Fruit fly (Drosophila melanogaster) whole organism, embryonic: ENCODE results near the gene Cyp303a1.

Source experiments
- C15 ChIP-seq: fragments of 200-800 bp; sonication (Bioruptor generic); IDR thresholded peaks from 3 replicates; pipeline ENCODE4 v1.3.6; 2022; ENCODE audit warnings: missing biosample characterization, missing genetic modification characterization
- CG10209 ChIP-seq: fragments of 200-800 bp; sonication (Bioruptor generic); optimal IDR thresholded peaks from 3 replicates; lab custom pipeline; 2017; ENCODE audit warnings: missing biosample characterization, mild to moderate bottlenecking, missing genetic modification characterization, missing genetic modification reagents
- CG10267 ChIP-seq: fragments of 200-800 bp; sonication (Bioruptor generic); optimal IDR thresholded peaks from 2 replicates; lab custom pipeline; 2018; ENCODE audit warnings: missing biosample characterization, mild to moderate bottlenecking, missing genetic modification characterization, moderate library complexity
- CG11093 ChIP-seq: fragments of 200-800 bp; sonication (Bioruptor generic); IDR thresholded peaks from 3 replicates; pipeline ENCODE4 v1.3.6; 2022; ENCODE audit warnings: missing biosample characterization, missing genetic modification characterization
- CG13775 ChIP-seq: fragments of 200-800 bp; sonication (Bioruptor generic); optimal IDR thresholded peaks from 3 replicates; lab custom pipeline; 2017; ENCODE audit warnings: missing biosample characterization, mild to moderate bottlenecking, missing genetic modification characterization
- CG14050 ChIP-seq: fragments of 200-800 bp; sonication (Bioruptor generic); IDR thresholded peaks from 3 replicates; pipeline ENCODE4 v1.3.6; 2022; ENCODE audit warnings: missing biosample characterization, missing genetic modification characterization
- CG14860 ChIP-seq: fragments of 200-800 bp; sonication (Bioruptor generic); IDR thresholded peaks from 3 replicates; pipeline ENCODE4 v1.3.6; 2022; ENCODE audit warnings: missing biosample characterization, missing genetic modification characterization; ENCODE audit not compliant: partially characterized antibody
- CG14965 ChIP-seq: fragments of 200-800 bp; sonication (Bioruptor generic); optimal IDR thresholded peaks from 2 replicates; lab custom pipeline; 2016; ENCODE audit warnings: missing biosample characterization, missing genetic modification characterization, borderline replicate concordance
- CG15011 ChIP-seq: fragments of 200-800 bp; sonication (Bioruptor generic); optimal IDR thresholded peaks from 3 replicates; lab custom pipeline; 2018; ENCODE audit warnings: missing biosample characterization, mild to moderate bottlenecking, missing genetic modification characterization
- CG15696 ChIP-seq: fragments of 200-800 bp; sonication (Bioruptor generic); optimal IDR thresholded peaks from 2 replicates; lab custom pipeline; 2019; ENCODE audit warnings: missing biosample characterization, mild to moderate bottlenecking, missing genetic modification characterization, moderate library complexity
- CG2116 ChIP-seq: fragments of 200-800 bp; sonication (Bioruptor generic); optimal IDR thresholded peaks from 3 replicates; lab custom pipeline; 2018; ENCODE audit warnings: missing biosample characterization, mild to moderate bottlenecking, missing genetic modification characterization
- CG2875 ChIP-seq: fragments of 200-800 bp; sonication (Bioruptor generic); optimal IDR thresholded peaks from 2 replicates; lab custom pipeline; 2017; ENCODE audit warnings: missing biosample characterization, mild to moderate bottlenecking, missing genetic modification characterization, missing genetic modification reagents
- CG3065 ChIP-seq: fragments of 200-800 bp; sonication (Bioruptor generic); optimal IDR thresholded peaks from 2 replicates; lab custom pipeline; 2016; ENCODE audit warnings: missing biosample characterization, missing genetic modification characterization
- CG3407 ChIP-seq: fragments of 200-800 bp; sonication (Bioruptor generic); optimal IDR thresholded peaks from 2 replicates; lab custom pipeline; 2018; ENCODE audit warnings: missing biosample characterization, mild to moderate bottlenecking, missing genetic modification characterization
- CG5245 ChIP-seq: fragments of 200-800 bp; sonication (Bioruptor generic); optimal IDR thresholded peaks from 3 replicates; lab custom pipeline; 2016; ENCODE audit warnings: missing biosample characterization, missing genetic modification characterization
- CG6683 ChIP-seq: fragments of 200-800 bp; sonication (Bioruptor generic); optimal IDR thresholded peaks from 2 replicates; lab custom pipeline; 2017; ENCODE audit warnings: missing biosample characterization, mild to moderate bottlenecking, missing genetic modification characterization, missing genetic modification reagents
- CG7372 ChIP-seq: fragments of 200-800 bp; sonication (Bioruptor generic); IDR thresholded peaks from 2 replicates; pipeline ENCODE4 v1.3.6; 2022; ENCODE audit warnings: missing biosample characterization, missing genetic modification characterization
- CG8359 ChIP-seq: fragments of 200-800 bp; sonication (Bioruptor generic); optimal IDR thresholded peaks from 2 replicates; lab custom pipeline; 2017; ENCODE audit warnings: missing biosample characterization, mild to moderate bottlenecking, missing genetic modification characterization, borderline replicate concordance
- Dad ChIP-seq: fragments of 200-800 bp; sonication (Bioruptor generic); optimal IDR thresholded peaks from 3 replicates; lab custom pipeline; 2016; ENCODE audit warnings: missing biosample characterization, missing genetic modification characterization
- Dek ChIP-seq: fragments of 200-800 bp; sonication (Bioruptor generic); optimal IDR thresholded peaks from 3 replicates; lab custom pipeline; 2019; ENCODE audit warnings: missing biosample characterization, mild to moderate bottlenecking, missing genetic modification characterization, moderate library complexity
- Fer1 ChIP-seq: fragments of 200-800 bp; sonication (Bioruptor generic); optimal IDR thresholded peaks from 2 replicates; lab custom pipeline; 2017; ENCODE audit warnings: missing biosample characterization, mild to moderate bottlenecking, missing genetic modification characterization
- Fer3 ChIP-seq: fragments of 200-800 bp; sonication (Bioruptor generic); optimal IDR thresholded peaks from 2 replicates; lab custom pipeline; 2018; ENCODE audit warnings: missing biosample characterization, mild to moderate bottlenecking, missing genetic modification characterization, moderate library complexity
- Gsc ChIP-seq: fragments of 200-800 bp; sonication (Bioruptor generic); IDR thresholded peaks from 2 replicates; pipeline ENCODE4 v1.3.6; 2022; ENCODE audit warnings: missing biosample characterization, missing genetic modification characterization
- Kr ChIP-seq: fragments of 200-800 bp; sonication (Bioruptor generic); optimal IDR thresholded peaks from 2 replicates; lab custom pipeline; 2017; ENCODE audit warnings: missing biosample characterization, mild to moderate bottlenecking, missing genetic modification characterization
- Lhr ChIP-seq: fragments of 200-800 bp; sonication (Bioruptor generic); optimal IDR thresholded peaks from 3 replicates; lab custom pipeline; 2017; ENCODE audit warnings: mild to moderate bottlenecking, missing biosample characterization, missing genetic modification reagents, missing genetic modification characterization
- Lpt ChIP-seq: fragments of >200 bp; optimal IDR thresholded peaks from 2 replicates; lab custom pipeline; 2018; ENCODE audit warnings: missing biosample characterization, missing genetic modification characterization
- Med ChIP-seq: fragments of 200-800 bp; sonication (Bioruptor generic); peaks from one replicate; lab custom pipeline; 2016; ENCODE audit warnings: missing biosample characterization, missing genetic modification characterization, mild to moderate bottlenecking, inconsistent platforms, moderate library complexity
- Myb ChIP-seq: fragments of 200-800 bp; sonication (Bioruptor generic); optimal IDR thresholded peaks from 2 replicates; lab custom pipeline; 2016; ENCODE audit warnings: missing biosample characterization, missing genetic modification characterization
- Opbp ChIP-seq: fragments of 200-800 bp; sonication (Bioruptor generic); IDR thresholded peaks from 3 replicates; pipeline ENCODE4 v1.3.6; 2022; ENCODE audit warnings: missing biosample characterization, missing genetic modification characterization; ENCODE audit not compliant: partially characterized antibody
- Trl ChIP-seq, 3 experiments: fragments of >200 bp in 2 of 3; fragments of 200-800 bp in 1 of 3; sonication (Bioruptor generic) in 1 of 3; optimal IDR thresholded peaks; 2 replicates in 1 of 3; 3 replicates in 2 of 3; lab custom pipeline; 2016 to 2017; ENCODE audit warnings: missing biosample characterization in 1 of 3, missing genetic modification characterization in 1 of 3
- YL-1 ChIP-seq: fragments of 200-800 bp; sonication (Bioruptor generic); optimal IDR thresholded peaks from 3 replicates; lab custom pipeline; 2017; ENCODE audit warnings: missing biosample characterization, mild to moderate bottlenecking, missing genetic modification characterization
- ac ChIP-seq: fragments of 200-800 bp; sonication (Bioruptor generic); optimal IDR thresholded peaks from 3 replicates; lab custom pipeline; 2017; ENCODE audit warnings: missing biosample characterization, mild to moderate bottlenecking, missing genetic modification characterization
- bsh ChIP-seq, 2 experiments: fragments of 200-800 bp; sonication (Bioruptor generic); optimal IDR thresholded peaks; 2 replicates each; lab custom pipeline; 2017 to 2018; ENCODE audit warnings: mild to moderate bottlenecking in 2 of 2, missing biosample characterization in 2 of 2, missing genetic modification characterization in 2 of 2, moderate library complexity in 1 of 2
- danr ChIP-seq: fragments of 200-800 bp; sonication (Bioruptor generic); IDR thresholded peaks from 2 replicates; pipeline ENCODE4 v1.3.6; 2022; ENCODE audit warnings: missing biosample characterization, missing genetic modification characterization
- fd96Cb ChIP-seq: fragments of 200-800 bp; sonication (Bioruptor generic); optimal IDR thresholded peaks from 2 replicates; lab custom pipeline; 2018; ENCODE audit warnings: missing biosample characterization, mild to moderate bottlenecking, missing genetic modification characterization, moderate library complexity
- gsb-n ChIP-seq: fragments of 200-800 bp; sonication (Bioruptor generic); optimal IDR thresholded peaks from 3 replicates; lab custom pipeline; 2018; ENCODE audit warnings: missing biosample characterization, mild to moderate bottlenecking, missing genetic modification characterization
- hb ChIP-seq: fragments of 200-800 bp; sonication (Bioruptor generic); IDR thresholded peaks from 3 replicates; pipeline ENCODE4 v1.3.6; 2022; ENCODE audit warnings: missing biosample characterization, missing genetic modification characterization; ENCODE audit not compliant: partially characterized antibody
- her ChIP-seq: fragments of 200-800 bp; sonication (Bioruptor generic); optimal IDR thresholded peaks from 2 replicates; lab custom pipeline; 2016; ENCODE audit warnings: missing biosample characterization, missing genetic modification characterization
- kay ChIP-seq: fragments of 200-800 bp; sonication (Bioruptor generic); optimal IDR thresholded peaks from 2 replicates; lab custom pipeline; 2016; ENCODE audit warnings: missing biosample characterization, missing genetic modification characterization
- lbe ChIP-seq: fragments of 200-800 bp; sonication (Bioruptor generic); optimal IDR thresholded peaks from 2 replicates; lab custom pipeline; 2016; ENCODE audit warnings: missing biosample characterization, mild to moderate bottlenecking, missing genetic modification characterization
- luna ChIP-seq: fragments of 200-800 bp; sonication (Bioruptor generic); optimal IDR thresholded peaks from 2 replicates; lab custom pipeline; 2016; ENCODE audit warnings: missing biosample characterization, missing genetic modification characterization
- odd ChIP-seq: fragments of 200-800 bp; sonication (Bioruptor generic); optimal IDR thresholded peaks from 2 replicates; lab custom pipeline; 2017; ENCODE audit warnings: missing biosample characterization, mild to moderate bottlenecking, missing genetic modification characterization
- prd ChIP-seq, 3 experiments: fragments of >200 bp in 2 of 3; fragments of 200-800 bp in 1 of 3; sonication (Bioruptor generic) in 1 of 3; optimal IDR thresholded peaks in 2 of 3; IDR thresholded peaks in 1 of 3; 2 replicates in 2 of 3; 3 replicates in 1 of 3; pipeline versions ENCODE4 v1.3.6 to Lab custom; 2017 to 2022; ENCODE audit warnings: missing biosample characterization in 1 of 3, missing genetic modification characterization in 1 of 3
- salm ChIP-seq: fragments of 200-800 bp; sonication (Bioruptor generic); optimal IDR thresholded peaks from 2 replicates; lab custom pipeline; 2018; ENCODE audit warnings: missing biosample characterization, mild to moderate bottlenecking, missing genetic modification characterization
- trem ChIP-seq: fragments of 200-800 bp; optimal IDR thresholded peaks from 3 replicates; lab custom pipeline; 2019; ENCODE audit warnings: missing biosample characterization, mild to moderate bottlenecking, missing genetic modification characterization, moderate library complexity
- unpg ChIP-seq: fragments of 200-800 bp; sonication (Bioruptor generic); optimal IDR thresholded peaks from 3 replicates; lab custom pipeline; 2018; ENCODE audit warnings: missing biosample characterization, mild to moderate bottlenecking, missing genetic modification characterization, moderate library complexity
- vnd ChIP-seq: fragments of 200-800 bp; sonication (Bioruptor generic); IDR thresholded peaks from 3 replicates; pipeline ENCODE4 v1.3.6; 2022; ENCODE audit warnings: missing biosample characterization, missing genetic modification characterization; ENCODE audit not compliant: partially characterized antibody

Gene Cyp303a1

DNA sequence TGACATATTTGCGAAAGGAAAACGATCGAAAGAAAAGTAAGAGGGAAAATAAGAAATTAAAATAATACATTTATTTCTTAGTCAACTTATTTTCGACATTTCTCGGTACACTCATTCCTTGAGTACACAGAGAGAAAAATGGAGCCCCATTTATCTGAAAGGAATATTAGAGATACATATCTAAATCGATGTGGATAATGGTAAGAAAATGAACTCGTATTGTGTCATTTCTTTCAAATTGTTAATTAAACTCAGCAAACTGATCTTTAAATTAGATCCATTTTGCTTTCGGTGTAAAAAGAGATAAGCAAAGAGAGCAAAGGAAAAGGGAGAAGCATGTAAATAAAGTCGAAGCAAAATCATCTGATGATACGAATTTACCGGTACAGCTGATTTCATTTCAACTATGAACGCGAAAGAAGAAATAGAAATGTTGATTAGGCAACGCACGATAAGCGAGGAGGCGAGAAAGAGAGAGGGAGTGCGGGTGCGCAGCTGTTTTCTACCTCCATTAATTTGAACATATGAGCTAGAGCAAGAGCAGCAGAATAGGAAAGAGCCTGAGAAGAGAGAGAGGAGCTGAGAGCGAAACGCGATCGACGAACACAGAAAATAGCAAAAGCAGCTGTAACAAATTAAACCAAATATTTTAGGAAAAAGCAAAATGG, 8.2 kb upstream of the Cyp303a1 start (continued):
- TF ChIP-seq CG10209 (GFP tag; lab: Kevin White, UChicago) (peak; percentile 82), Kr (peak; percentile 15), fd96Cb (tag; lab: Kevin White, UChicago) (peak; percentile 94), Fer3 (tag; lab: Kevin White, UChicago) (peak; percentile 92), CG2116 (GFP tag; lab: Kevin White, UChicago) (peak; percentile 36), danr (no peak), lbe (GFP tag; lab: Kevin White, UChicago) (peak; percentile 78), Dek (tag; lab: Kevin White, UChicago) (peak; percentile 89), vnd (GFP tag; lab: Robert Waterston, UW) (no peak), Trl (optimal IDR thresholded peaks at IDR 0.05; lab: Kevin White, UChicago) (peak; percentile 68 to 87), Trl (GFP tag; optimal IDR thresholded peaks at IDR 0.05; lab: Kevin White, UChicago) (peak; percentile 65), Lpt (GFP tag; lab: Kevin White, UChicago) (no peak), CG3065 (peak; percentile 76), CG2875 (GFP tag; lab: Kevin White, UChicago) (peak; percentile 81), her (GFP tag; lab: Kevin White, UChicago) (peak; percentile 87), CG14860 (GFP tag; lab: Robert Waterston, UW) (no peak), CG14965 (GFP tag; lab: Kevin White, UChicago) (peak; percentile 41), odd (GFP tag; lab: Kevin White, UChicago) (peak; percentile 24), Fer1 (GFP tag; lab: Kevin White, UChicago) (peak; percentile 79), CG8359 (peak; percentile 78), CG7372 (GFP tag; lab: Robert Waterston, UW) (no peak), CG13775 (GFP tag; lab: Kevin White, UChicago) (peak; percentile 78), prd (optimal IDR thresholded peaks at IDR 0.05; lab: Kevin White, UChicago) (no peak), prd (GFP tag; IDR thresholded peaks at IDR 0.05; lab: Robert Waterston, UW) (no peak), Med (GFP tag; lab: Kevin White, UChicago) (peak; percentile 98), Lhr (GFP tag; lab: Kevin White, UChicago) (peak; percentile 62), luna (GFP tag; lab: Kevin White, UChicago) (peak; percentile 79), hb (no peak), CG10267 (peak; percentile 79), Myb (GFP tag; lab: Kevin White, UChicago) (peak; percentile 68), gsb-n (tag; lab: Kevin White, UChicago) (peak; percentile 80), CG14050 (no peak), salm (tag; lab: Kevin White, UChicago) (peak; percentile 82), Gsc (no peak), unpg (GFP tag; lab: Kevin White, UChicago) (peak; percentile 94), CG11093 (GFP tag; lab: Robert Waterston, UW) (peak; percentile 80), bsh (GFP tag; optimal IDR thresholded peaks at IDR 0.05; lab: Kevin White, UChicago) (peak; percentile 2 to 92), YL-1 (GFP tag; lab: Kevin White, UChicago) (no peak), Dad (GFP tag; lab: Kevin White, UChicago) (peak; percentile 71), ac (peak; percentile 5), CG5245 (peak; percentile 78), CG3407 (GFP tag; lab: Kevin White, UChicago) (peak; percentile 59), CG15011 (GFP tag; lab: Kevin White, UChicago) (peak; percentile 77), C15 (GFP tag; lab: Robert Waterston, UW) (no peak), CG15696 (peak; percentile 80), CG6683 (GFP tag; lab: Kevin White, UChicago) (peak; percentile 33), kay (GFP tag; lab: Kevin White, UChicago) (peak; percentile 83), trem (peak; percentile 78), Opbp (GFP tag; lab: Robert Waterston, UW) (no peak)
